Fruit fly (Drosophila melanogaster): ENCODE data around the gene CG17195.
A peak's percentile ranks its signal among the peaks of the same experiment; 100 is the strongest.

CG17195 gene

dm6 chr3R:25755864-25756507, 21.0 kb downstream of the CG17195 start:
- TF ChIP-seq Met (GFP tag; optimal IDR thresholded peaks at IDR 0.05) (no peak), Eip78C (GFP tag) (no peak), fd59A (GFP tag; optimal IDR thresholded peaks at IDR 0.05) (no peak), spab (GFP tag; optimal IDR thresholded peaks at IDR 0.05) (no peak), esn (GFP tag; optimal IDR thresholded peaks at IDR 0.05) (no peak), svp (GFP tag) (peak; percentile 87), CG8319 (GFP tag; optimal IDR thresholded peaks at IDR 0.05) (no peak), Blimp-1 (GFP tag; optimal IDR thresholded peaks at IDR 0.05) (no peak), Sox15 (GFP tag; optimal IDR thresholded peaks at IDR 0.05) (no peak)

dm6 chr3R:25754844-25755429, 22.1 kb downstream of the CG17195 start:
- TF ChIP-seq topi (GFP tag; optimal IDR thresholded peaks at IDR 0.05) (peak; percentile 8), CG3032 (tag; optimal IDR thresholded peaks at IDR 0.05) (peak; percentile 15), Blimp-1 (GFP tag; optimal IDR thresholded peaks at IDR 0.05) (no peak), Gug (GFP tag; IDR thresholded peaks at IDR 0.05) (0 out of 2 replicates have a peak, but pooled peaks have one; percentile 15), svp (GFP tag) (peak; percentile 91), Eip78C (GFP tag) (peak; percentile 85), CG6792 (GFP tag; optimal IDR thresholded peaks at IDR 0.05) (no peak), dsx (GFP tag; optimal IDR thresholded peaks at IDR 0.05; ENCODE audit: poor library complexity, severe bottlenecking) (peak; percentile 47), fkh (GFP tag; optimal IDR thresholded peaks at IDR 0.05) (peak; percentile 47), spab (GFP tag; optimal IDR thresholded peaks at IDR 0.05) (no peak)

dm6 chr3R:25753798-25754197, 23.2 kb downstream of the CG17195 start:
- TF ChIP-seq CG6163 (GFP tag; IDR thresholded peaks at IDR 0.05) (0 out of 3 replicates have a peak, but pooled peaks have one; percentile 33), cyc (GFP tag; optimal IDR thresholded peaks at IDR 0.05) (no peak), Eip78C (GFP tag) (peak; percentile 55), dsx (GFP tag; optimal IDR thresholded peaks at IDR 0.05; ENCODE audit: poor library complexity, severe bottlenecking) (peak; percentile 60), CG6276 (GFP tag; optimal IDR thresholded peaks at IDR 0.05) (peak; percentile 68)

- TF ChIP-seq eg (GFP tag; IDR thresholded peaks at IDR 0.05) (peak; percentile 57; the same call in 2 of the 3 replicates), CG9139 (GFP tag; optimal IDR thresholded peaks at IDR 0.05) (peak; percentile 13), ss (GFP tag; optimal IDR thresholded peaks at IDR 0.05) (peak in 1 of 2 experiments; percentile 36), dsx (GFP tag; optimal IDR thresholded peaks at IDR 0.05; ENCODE audit: poor library complexity, severe bottlenecking) (no peak), Smox (GFP tag; optimal IDR thresholded peaks at IDR 0.05) (no peak), CG8119 (GFP tag; IDR thresholded peaks at IDR 0.05) (peak; percentile 45; the same call in 2 of the 3 replicates), CG1621 (tag; optimal IDR thresholded peaks at IDR 0.05) (peak; percentile 95), Blimp-1 (GFP tag; optimal IDR thresholded peaks at IDR 0.05) (peak; percentile 1), Hr39 (GFP tag; optimal IDR thresholded peaks at IDR 0.05) (no peak), CG10669 (GFP tag; optimal IDR thresholded peaks at IDR 0.05) (no peak), topi (GFP tag; optimal IDR thresholded peaks at IDR 0.05) (no peak), CG6163 (GFP tag; IDR thresholded peaks at IDR 0.05) (peak; percentile 69; the same call in 1 of the 3 replicates), fkh (GFP tag; optimal IDR thresholded peaks at IDR 0.05) (peak; percentile 21), Gug (GFP tag; IDR thresholded peaks at IDR 0.05) (peak; percentile 21; the same call in 1 of the 2 replicates), Sox15 (GFP tag; optimal IDR thresholded peaks at IDR 0.05) (no peak), spab (GFP tag; optimal IDR thresholded peaks at IDR 0.05) (no peak), CG34406 (GFP tag; optimal IDR thresholded peaks at IDR 0.05) (no peak), pdm3 (GFP tag; optimal IDR thresholded peaks at IDR 0.05) (no peak), Met (GFP tag; optimal IDR thresholded peaks at IDR 0.05) (no peak), esn (GFP tag; optimal IDR thresholded peaks at IDR 0.05) (no peak), CG31627 (GFP tag; optimal IDR thresholded peaks at IDR 0.05) (no peak), Eip78C (GFP tag) (no peak), salr (GFP tag; optimal IDR thresholded peaks at IDR 0.05) (no peak), Ets21C (GFP tag; optimal IDR thresholded peaks at IDR 0.05) (no peak), CG7368 (GFP tag; optimal IDR thresholded peaks at IDR 0.05) (peak; percentile 7), CG8632 (GFP tag; optimal IDR thresholded peaks at IDR 0.05) (no peak)
Observed at dm6 chr3R:25740348-25740751, 36.6 kb downstream of the CG17195 start, which contains the start of gene LpR2. LpR2 (minus strand) TSS chr3R:25740465.

All from whole organism, prepupa.